Worm (Caenorhabditis elegans): Measurements from ENCODE around the gene ZK1307.8.

The ZK1307.8 gene

DNA sequence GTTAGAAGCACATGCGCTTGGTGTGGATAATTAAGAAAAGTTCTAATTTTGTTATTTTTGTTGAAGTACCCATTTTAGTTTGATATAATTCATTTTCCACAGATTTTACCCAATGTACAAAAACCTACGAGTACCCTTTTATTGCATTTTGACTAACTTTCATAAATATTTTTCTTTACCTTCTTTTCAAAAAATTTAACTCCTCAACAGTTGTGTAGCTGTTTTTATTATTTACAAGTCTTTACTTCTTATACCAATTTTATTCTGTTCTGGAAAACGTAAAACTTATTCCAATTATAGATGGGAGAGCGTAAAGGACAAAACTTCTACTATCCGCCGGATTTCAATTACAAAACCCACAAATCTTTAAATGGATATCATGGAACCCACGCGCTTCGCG is 24.8 kb downstream of the ZK1307.8 start, which contains the start of gene ZK1307.9:
Gene ZK1307.9, plus strand, starts transcription at position 301 of the 400 bp plus-strand sequence.
- TF ChIP-seq ZK337.2 (GFP tag; IDR thresholded peaks at IDR 0.05) (no peak), tag-97 (GFP tag; IDR thresholded peaks at IDR 0.05) (no peak), zag-1 (tag; optimal IDR thresholded peaks at IDR 0.05) (no peak), unc-39 (tag; optimal IDR thresholded peaks at IDR 0.05) (no peak), ama-1 (optimal IDR thresholded peaks at IDR 0.05) (no peak), mxl-3 (GFP tag; optimal IDR thresholded peaks at IDR 0.05) (no peak), ztf-11 (tag; optimal IDR thresholded peaks at IDR 0.05) (no peak), nhr-6 (tag; optimal IDR thresholded peaks at IDR 0.05) (no peak), duxl-1 (tag; optimal IDR thresholded peaks at IDR 0.05; ENCODE audit: poor library complexity) (no peak), ztf-7 (tag; optimal IDR thresholded peaks at IDR 0.05) (no peak), ceh-82 (tag; optimal IDR thresholded peaks at IDR 0.05) (no peak), snpc-1.2 (GFP tag; IDR thresholded peaks at IDR 0.05) (no peak), madf-5 (GFP tag; IDR thresholded peaks at IDR 0.05) (no peak), mep-1 (tag; optimal IDR thresholded peaks at IDR 0.05) (no peak), ceh-20 (GFP tag; IDR thresholded peaks at IDR 0.05) (no peak), hif-1 (tag; optimal IDR thresholded peaks at IDR 0.05) (no peak), php-3 (GFP tag; IDR thresholded peaks at IDR 0.05) (no peak), lin-38 (GFP tag; IDR thresholded peaks at IDR 0.05) (no peak), jun-1 (tag; optimal IDR thresholded peaks at IDR 0.05) (no peak)

DNA sequence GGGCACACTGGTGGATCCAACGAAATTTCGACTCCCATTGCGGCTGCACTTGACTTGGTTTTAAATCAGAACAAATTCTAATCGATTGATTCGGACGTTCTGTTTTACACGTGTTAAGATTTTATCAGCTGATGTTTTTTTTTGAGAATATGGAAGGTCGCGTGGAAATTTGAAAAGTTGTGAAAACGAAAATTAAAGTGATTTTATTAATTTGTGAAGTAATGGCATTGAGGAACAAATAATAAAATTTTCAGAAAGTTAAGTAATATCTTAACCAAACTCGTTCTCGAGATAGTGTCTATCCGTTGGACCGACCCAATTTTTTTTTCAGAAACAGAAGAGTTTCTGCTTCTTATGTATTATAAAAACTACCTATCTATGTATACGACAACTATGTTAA is 27.3 kb downstream of the ZK1307.8 start, which contains the start of gene ZK1307.4:
Gene ZK1307.4, minus strand, starts transcription at position 101 of the 400 bp plus-strand sequence.
- no peak for TF ChIP-seq attf-4 (tag; optimal IDR thresholded peaks at IDR 0.05)

DNA sequence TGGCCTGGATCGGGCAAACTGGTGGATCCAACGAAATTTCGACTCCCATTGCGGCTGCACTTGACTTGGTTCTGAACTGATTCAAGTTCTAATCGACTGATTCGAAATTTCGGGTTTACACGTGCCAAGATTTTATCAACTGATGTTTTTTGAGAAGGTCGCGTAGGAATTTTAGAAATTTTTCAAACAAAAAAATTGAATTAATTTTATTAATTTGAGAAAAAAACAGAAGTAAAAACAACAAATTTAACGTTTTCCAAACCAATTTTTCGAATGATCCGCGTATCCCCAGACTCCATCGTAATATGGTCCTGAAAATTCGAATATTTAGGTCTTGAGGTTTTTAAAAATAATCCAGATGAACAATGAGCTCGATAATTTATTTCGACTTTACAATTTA is 28.5 kb downstream of the ZK1307.8 start, which contains the start of gene ZK1307.3:
Gene ZK1307.3, minus strand, starts transcription at position 101 of the 400 bp plus-strand sequence.
- TF ChIP-seq mxl-3 (GFP tag; optimal IDR thresholded peaks at IDR 0.05) (no peak), Y48G9A.11 (GFP tag; IDR thresholded peaks at IDR 0.05) (no peak)

DNA sequence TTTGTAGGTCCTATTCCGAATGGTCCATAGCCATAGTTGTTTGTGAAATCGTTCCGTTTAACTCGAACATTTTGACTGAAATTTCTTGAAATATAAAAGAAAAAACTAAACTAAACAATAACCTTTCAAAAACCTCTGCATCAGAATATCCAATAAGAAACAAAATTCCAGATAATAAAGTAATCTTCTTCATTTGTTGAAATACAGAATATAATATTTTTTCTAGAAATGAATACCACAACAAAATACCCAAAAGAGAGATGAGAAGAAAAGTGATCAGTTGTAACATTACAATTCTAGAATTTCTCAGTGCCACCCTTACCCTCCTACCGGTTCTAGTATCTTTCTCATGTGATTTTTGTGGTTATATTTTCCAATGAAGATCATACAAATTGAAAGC is 29.3 kb downstream of the ZK1307.8 start, which contains the start of gene ZK1307.2:
Gene ZK1307.2, minus strand, starts transcription at position 274 of the 400 bp plus-strand sequence.
- TF ChIP-seq Y105C5A.15 (GFP tag; IDR thresholded peaks at IDR 0.05) (no peak), unc-62 (GFP tag; optimal IDR thresholded peaks at IDR 0.05 in 1 of 2) (peak in 1 of 2 experiments; percentile 93), unc-62 (tag; optimal IDR thresholded peaks at IDR 0.05) (no peak), nhr-42 (GFP tag; IDR thresholded peaks at IDR 0.05) (no peak), aly-2 (tag; optimal IDR thresholded peaks at IDR 0.05) (no peak), nhr-25 (tag; optimal IDR thresholded peaks at IDR 0.05; ENCODE audit: borderline replicate concordance, insufficient read depth) (no peak)

DNA sequence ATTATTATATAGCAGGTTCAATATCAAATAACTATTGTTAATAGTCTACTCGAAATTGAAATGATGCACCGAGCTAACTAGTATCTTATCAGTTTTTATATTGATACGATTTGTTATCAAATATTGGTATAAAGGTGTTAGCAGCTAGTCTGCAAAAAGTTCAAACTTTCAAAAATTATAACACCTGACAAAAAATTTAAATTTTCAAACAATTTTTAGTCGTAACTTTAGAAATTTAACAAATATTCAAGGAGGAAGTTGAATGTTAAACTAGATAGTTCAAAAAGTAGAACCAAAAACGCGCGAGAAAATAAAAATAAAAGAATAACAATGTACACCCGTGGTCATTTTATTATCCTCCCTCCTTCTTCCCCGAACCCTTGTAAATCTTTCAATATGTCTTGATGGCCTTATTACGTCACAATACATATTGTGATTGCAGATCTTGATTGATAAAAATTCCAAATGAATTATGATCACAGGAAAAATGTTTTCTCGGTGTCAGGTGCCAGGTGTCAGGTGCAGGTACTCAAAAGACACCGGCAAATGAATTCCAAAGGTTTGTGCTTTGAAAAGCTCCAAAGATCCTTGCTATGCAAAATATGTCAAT is 31.2 kb downstream of the ZK1307.8 start, which contains the start of gene ZK1307.1:
Gene ZK1307.1, minus strand, starts transcription at position 51 of the 610 bp plus-strand sequence.
- TF ChIP-seq php-3 (GFP tag; IDR thresholded peaks at IDR 0.05) (peak; percentile 69), lin-15B (tag; optimal IDR thresholded peaks at IDR 0.05) (no peak), ceh-20 (GFP tag; IDR thresholded peaks at IDR 0.05) (no peak), hlh-30 (tag; optimal IDR thresholded peaks at IDR 0.05; ENCODE audit: insufficient read depth) (peak; percentile 56), nhr-28 (tag; optimal IDR thresholded peaks at IDR 0.05) (peak; percentile 27), pqm-1 (tag; optimal IDR thresholded peaks at IDR 0.05) (peak; percentile 47), nhr-76 (tag; optimal IDR thresholded peaks at IDR 0.05) (no peak), nhr-102 (tag; optimal IDR thresholded peaks at IDR 0.05) (no peak), fkh-10 (GFP tag; optimal IDR thresholded peaks at IDR 0.05) (no peak), F10B5.3 (tag; optimal IDR thresholded peaks at IDR 0.05) (no peak)

All from whole organism, L4 larva.